In genomic region chr3L:9349314-9349733, dm6 we compare ENCODE assay signal across 1 fruit fly cellular context.
TF ChIP-seq lines count a peak whose summit lies in the region.

TSS of gene PGRP-LF (plus strand) at chr3L:9349609.

TF ChIP-seq in whole organism, embryonic, 481 proteins besides CTCF, POLR2A, EP300 and RAD21 (continued from another document and continues in another):
- no peak for TF ChIP-seq Lhr (GFP tag; optimal IDR thresholded peaks at IDR 0.05; lab: Kevin White, UChicago)
- no peak for TF ChIP-seq Drgx (GFP tag; IDR thresholded peaks at IDR 0.05; lab: Robert Waterston, UW)
- no peak for TF ChIP-seq sna (GFP tag; IDR thresholded peaks at IDR 0.05; lab: Robert Waterston, UW; ENCODE audit: partially characterized antibody)
- no peak for TF ChIP-seq CG7556 (GFP tag; optimal IDR thresholded peaks at IDR 0.05; lab: Kevin White, UChicago)
- TF ChIP-seq CG31441 (GFP tag; IDR thresholded peaks at IDR 0.05; lab: Robert Waterston, UW), result no peak
- peak; percentile 7 for TF ChIP-seq BtbVII (GFP tag; optimal IDR thresholded peaks at IDR 0.05; lab: Kevin White, UChicago)
- no peak for TF ChIP-seq p53 (GFP tag; optimal IDR thresholded peaks at IDR 0.05; lab: Kevin White, UChicago)
- TF ChIP-seq ems (GFP tag; optimal IDR thresholded peaks at IDR 0.05; lab: Kevin White, UChicago), result no peak
- TF ChIP-seq nerfin-1 (tag; optimal IDR thresholded peaks at IDR 0.05; lab: Kevin White, UChicago), result no peak
- no peak for TF ChIP-seq nmo (GFP tag; optimal IDR thresholded peaks at IDR 0.05; lab: Kevin White, UChicago)
- no peak; the same call in 1 of the 2 replicates for TF ChIP-seq Scr (GFP tag; IDR thresholded peaks at IDR 0.05; lab: Robert Waterston, UW; ENCODE audit: partially characterized antibody)
- no peak for TF ChIP-seq Xrp1 (GFP tag; IDR thresholded peaks at IDR 0.05; lab: Robert Waterston, UW)
- no peak for TF ChIP-seq tio (GFP tag; optimal IDR thresholded peaks at IDR 0.05; lab: Kevin White, UChicago)
- TF ChIP-seq CG3726 (GFP tag; IDR thresholded peaks at IDR 0.05; lab: Robert Waterston, UW), result no peak
- no peak for TF ChIP-seq Ravus (GFP tag; IDR thresholded peaks at IDR 0.05; lab: Robert Waterston, UW)
- no peak for TF ChIP-seq otp (GFP tag; IDR thresholded peaks at IDR 0.05; lab: Robert Waterston, UW)
- no peak for TF ChIP-seq scrt (GFP tag; optimal IDR thresholded peaks at IDR 0.05; lab: Kevin White, UChicago)
- TF ChIP-seq HLH54F (GFP tag; optimal IDR thresholded peaks at IDR 0.05; lab: Kevin White, UChicago), result peak; percentile 6
- TF ChIP-seq HmgD (GFP tag; optimal IDR thresholded peaks at IDR 0.05; lab: Kevin White, UChicago), result no peak
- no peak for TF ChIP-seq CG8388 (GFP tag; optimal IDR thresholded peaks at IDR 0.05; lab: Kevin White, UChicago)
- TF ChIP-seq bsh (GFP tag; optimal IDR thresholded peaks at IDR 0.05; lab: Kevin White, UChicago), result no peak
- no peak for TF ChIP-seq Chrac-16 (GFP tag; optimal IDR thresholded peaks at IDR 0.05; lab: Kevin White, UChicago)
- peak; percentile 33 for TF ChIP-seq Hmr (GFP tag; optimal IDR thresholded peaks at IDR 0.05; lab: Kevin White, UChicago)
- peak; percentile 30 for TF ChIP-seq CG17385 (GFP tag; optimal IDR thresholded peaks at IDR 0.05; lab: Kevin White, UChicago)
- TF ChIP-seq mld (GFP tag; IDR thresholded peaks at IDR 0.05; lab: Robert Waterston, UW; ENCODE audit: partially characterized antibody), result no peak
- TF ChIP-seq CG9797 (GFP tag; optimal IDR thresholded peaks at IDR 0.05; lab: Kevin White, UChicago), result no peak
- no peak for TF ChIP-seq Max (GFP tag; optimal IDR thresholded peaks at IDR 0.05; lab: Kevin White, UChicago)
- TF ChIP-seq fru (optimal IDR thresholded peaks at IDR 0.05; lab: Kevin White, UChicago), result no peak
- no peak for TF ChIP-seq CG7357 (GFP tag; IDR thresholded peaks at IDR 0.05; lab: Robert Waterston, UW)
- no peak for TF ChIP-seq CG10565 (GFP tag; optimal IDR thresholded peaks at IDR 0.05; lab: Kevin White, UChicago)
- TF ChIP-seq pzg (GFP tag; optimal IDR thresholded peaks at IDR 0.05; lab: Kevin White, UChicago), result no peak
- TF ChIP-seq fu2 (GFP tag; optimal IDR thresholded peaks at IDR 0.05; lab: Kevin White, UChicago), result no peak
- TF ChIP-seq bowl (GFP tag; IDR thresholded peaks at IDR 0.05; lab: Robert Waterston, UW), result no peak
- peak; percentile 6 for TF ChIP-seq odd (GFP tag; optimal IDR thresholded peaks at IDR 0.05; lab: Kevin White, UChicago)
- no peak for TF ChIP-seq CG11695 (GFP tag; IDR thresholded peaks at IDR 0.05; lab: Robert Waterston, UW)
- TF ChIP-seq CG7839 (tag; optimal IDR thresholded peaks at IDR 0.05; lab: Kevin White, UChicago), result peak; percentile 42
- peak; percentile 82 for TF ChIP-seq CG13894 (tag; optimal IDR thresholded peaks at IDR 0.05; lab: Kevin White, UChicago)
- TF ChIP-seq disco-r (GFP tag; optimal IDR thresholded peaks at IDR 0.05; lab: Kevin White, UChicago), result no peak
- TF ChIP-seq phol (tag; optimal IDR thresholded peaks at IDR 0.05; lab: Kevin White, UChicago), result no peak
- TF ChIP-seq Atf3 (GFP tag; optimal IDR thresholded peaks at IDR 0.05; lab: Kevin White, UChicago), result no peak
- TF ChIP-seq Hr78 (GFP tag; optimal IDR thresholded peaks at IDR 0.05; lab: Kevin White, UChicago), result no peak
- no peak for TF ChIP-seq CG31224 (GFP tag; IDR thresholded peaks at IDR 0.05; lab: Robert Waterston, UW)
- peak; percentile 8 for TF ChIP-seq CG2678 (tag; optimal IDR thresholded peaks at IDR 0.05; lab: Kevin White, UChicago)
- TF ChIP-seq slou (GFP tag; optimal IDR thresholded peaks at IDR 0.05; lab: Kevin White, UChicago), result no peak
- TF ChIP-seq Deaf1 (tag; optimal IDR thresholded peaks at IDR 0.05; lab: Kevin White, UChicago), result peak; percentile 91
- no peak for TF ChIP-seq ewg (GFP tag; optimal IDR thresholded peaks at IDR 0.05; lab: Kevin White, UChicago)
- TF ChIP-seq CoRest (tag; optimal IDR thresholded peaks at IDR 0.05; lab: Kevin White, UChicago), result peak; percentile 24
- TF ChIP-seq NfI (GFP tag; optimal IDR thresholded peaks at IDR 0.05; lab: Kevin White, UChicago), result peak; percentile 6
- no peak for TF ChIP-seq HHEX (GFP tag; optimal IDR thresholded peaks at IDR 0.05; lab: Kevin White, UChicago)
- peak; percentile 5 for TF ChIP-seq CG6813 (GFP tag; optimal IDR thresholded peaks at IDR 0.05; lab: Kevin White, UChicago)
- TF ChIP-seq CG9932 (GFP tag; IDR thresholded peaks at IDR 0.05; lab: Robert Waterston, UW), result peak; percentile 48; the same call in 1 of the 2 replicates
- no peak for TF ChIP-seq CG11398 (GFP tag; optimal IDR thresholded peaks at IDR 0.05; lab: Kevin White, UChicago)
- no peak for TF ChIP-seq peb (GFP tag; IDR thresholded peaks at IDR 0.05; lab: Robert Waterston, UW)
- TF ChIP-seq Camta (GFP tag; optimal IDR thresholded peaks at IDR 0.05; lab: Kevin White, UChicago), result no peak
- no peak for TF ChIP-seq CG2712 (tag; optimal IDR thresholded peaks at IDR 0.05; lab: Kevin White, UChicago)
- TF ChIP-seq CHES-1-like (GFP tag; optimal IDR thresholded peaks at IDR 0.05; lab: Kevin White, UChicago), result peak; percentile 22
- no peak for TF ChIP-seq CG1529 (GFP tag; optimal IDR thresholded peaks at IDR 0.05; lab: Kevin White, UChicago)
- TF ChIP-seq sim (GFP tag; IDR thresholded peaks at IDR 0.05; lab: Robert Waterston, UW), result no peak
- TF ChIP-seq dysf (GFP tag; IDR thresholded peaks at IDR 0.05; lab: Robert Waterston, UW), result no peak
- peak; percentile 25 for TF ChIP-seq Xbp1 (GFP tag; optimal IDR thresholded peaks at IDR 0.05; lab: Kevin White, UChicago)
- TF ChIP-seq vvl (GFP tag; IDR thresholded peaks at IDR 0.05; lab: Robert Waterston, UW), result 0 out of 2 replicates have a peak, but pooled peaks have one; percentile 20
- peak; percentile 82 for TF ChIP-seq CG10543 (GFP tag; optimal IDR thresholded peaks at IDR 0.05; lab: Kevin White, UChicago)
- TF ChIP-seq B-H1 (GFP tag; IDR thresholded peaks at IDR 0.05; lab: Robert Waterston, UW), result no peak
- TF ChIP-seq Dek (tag; optimal IDR thresholded peaks at IDR 0.05; lab: Kevin White, UChicago), result no peak
- no peak for TF ChIP-seq CG16863 (GFP tag; optimal IDR thresholded peaks at IDR 0.05; lab: Kevin White, UChicago)
- no peak for TF ChIP-seq CG16779 (GFP tag; IDR thresholded peaks at IDR 0.05; lab: Robert Waterston, UW)
- no peak for TF ChIP-seq Poxn (GFP tag; IDR thresholded peaks at IDR 0.05; lab: Robert Waterston, UW)
- TF ChIP-seq D (optimal IDR thresholded peaks at IDR 0.05; lab: Kevin White, UChicago), result no peak
- TF ChIP-seq D (GFP tag; optimal IDR thresholded peaks at IDR 0.05; lab: Kevin White, UChicago), result no peak
- TF ChIP-seq slp2 (GFP tag; optimal IDR thresholded peaks at IDR 0.05; lab: Kevin White, UChicago), result no peak
- no peak for TF ChIP-seq gsb (GFP tag; IDR thresholded peaks at IDR 0.05; lab: Robert Waterston, UW)
- no peak for TF ChIP-seq maf-S (GFP tag; optimal IDR thresholded peaks at IDR 0.05; lab: Kevin White, UChicago)
- peak; percentile 58 for TF ChIP-seq pros (GFP tag; optimal IDR thresholded peaks at IDR 0.05; lab: Kevin White, UChicago)
- TF ChIP-seq chinmo (GFP tag; IDR thresholded peaks at IDR 0.05; lab: Robert Waterston, UW; ENCODE audit: partially characterized antibody), result peak; percentile 89; the same call in 3 of the 4 replicates
- TF ChIP-seq CG18011 (GFP tag; optimal IDR thresholded peaks at IDR 0.05; lab: Kevin White, UChicago), result no peak
- peak; percentile 94 for TF ChIP-seq CG10366 (GFP tag; IDR thresholded peaks at IDR 0.05; lab: Robert Waterston, UW)
- no peak for TF ChIP-seq corto (GFP tag; optimal IDR thresholded peaks at IDR 0.05; lab: Kevin White, UChicago)
- TF ChIP-seq CrebB (tag; optimal IDR thresholded peaks at IDR 0.05; lab: Kevin White, UChicago), result peak; percentile 10
- TF ChIP-seq CG4730 (GFP tag; IDR thresholded peaks at IDR 0.05; lab: Robert Waterston, UW), result no peak
- no peak for TF ChIP-seq CG12071 (GFP tag; optimal IDR thresholded peaks at IDR 0.05; lab: Kevin White, UChicago)
- no peak for TF ChIP-seq gcm2 (GFP tag; optimal IDR thresholded peaks at IDR 0.05; lab: Kevin White, UChicago)
- TF ChIP-seq CG2199 (GFP tag; IDR thresholded peaks at IDR 0.05; lab: Robert Waterston, UW), result no peak
- TF ChIP-seq NFAT (GFP tag; IDR thresholded peaks at IDR 0.05; lab: Robert Waterston, UW), result peak; percentile 21; the same call in 1 of the 2 replicates
- no peak for TF ChIP-seq Dref (GFP tag; IDR thresholded peaks at IDR 0.05; lab: Robert Waterston, UW)
- TF ChIP-seq CG13287 (GFP tag; IDR thresholded peaks at IDR 0.05; lab: Robert Waterston, UW; ENCODE audit: partially characterized antibody), result peak; percentile 37; the same call in 1 of the 2 replicates
- no peak for TF ChIP-seq Doc3 (GFP tag; IDR thresholded peaks at IDR 0.05; lab: Robert Waterston, UW; ENCODE audit: partially characterized antibody)
- no peak for TF ChIP-seq CG9437 (GFP tag; optimal IDR thresholded peaks at IDR 0.05; lab: Kevin White, UChicago)
- no peak for TF ChIP-seq Hr3 (GFP tag; optimal IDR thresholded peaks at IDR 0.05; lab: Kevin White, UChicago)
- peak; percentile 41 for TF ChIP-seq lab (GFP tag; optimal IDR thresholded peaks at IDR 0.05; lab: Kevin White, UChicago)
- TF ChIP-seq CG7786 (GFP tag; optimal IDR thresholded peaks at IDR 0.05; lab: Kevin White, UChicago), result no peak
- TF ChIP-seq CG9817 (tag; optimal IDR thresholded peaks at IDR 0.05; lab: Kevin White, UChicago), result no peak
- TF ChIP-seq bigmax (GFP tag; optimal IDR thresholded peaks at IDR 0.05; lab: Kevin White, UChicago), result no peak
- no peak for TF ChIP-seq CG31365 (tag; optimal IDR thresholded peaks at IDR 0.05; lab: Kevin White, UChicago)
- TF ChIP-seq wdn (GFP tag; IDR thresholded peaks at IDR 0.05; lab: Robert Waterston, UW), result no peak
- peak; percentile 5 for TF ChIP-seq pho (GFP tag; optimal IDR thresholded peaks at IDR 0.05; lab: Kevin White, UChicago)
- peak; percentile 29 for TF ChIP-seq CG13296 (GFP tag; optimal IDR thresholded peaks at IDR 0.05; lab: Kevin White, UChicago)
- no peak for TF ChIP-seq schlank (tag; optimal IDR thresholded peaks at IDR 0.05; lab: Kevin White, UChicago)
- no peak for TF ChIP-seq CG5245 (GFP tag; optimal IDR thresholded peaks at IDR 0.05; lab: Kevin White, UChicago)
- no peak for TF ChIP-seq NK7.1 (GFP tag; optimal IDR thresholded peaks at IDR 0.05; lab: Kevin White, UChicago)
- no peak for TF ChIP-seq CG8944 (GFP tag; optimal IDR thresholded peaks at IDR 0.05; lab: Kevin White, UChicago)
- no peak for TF ChIP-seq tin (GFP tag; optimal IDR thresholded peaks at IDR 0.05; lab: Kevin White, UChicago)
- no peak for TF ChIP-seq CG18764 (GFP tag; optimal IDR thresholded peaks at IDR 0.05; lab: Kevin White, UChicago)
- TF ChIP-seq ken (GFP tag; IDR thresholded peaks at IDR 0.05; lab: Robert Waterston, UW), result no peak
- TF ChIP-seq chm (GFP tag; IDR thresholded peaks at IDR 0.05; lab: Robert Waterston, UW), result no peak; the same call in 1 of the 2 replicates
- TF ChIP-seq Gsc (GFP tag; IDR thresholded peaks at IDR 0.05; lab: Robert Waterston, UW), result no peak
- no peak for TF ChIP-seq CG6765 (GFP tag; optimal IDR thresholded peaks at IDR 0.05; lab: Kevin White, UChicago)
- TF ChIP-seq MBD-R2 (GFP tag; IDR thresholded peaks at IDR 0.05; lab: Robert Waterston, UW), result peak; percentile 9; the same call in 1 of the 2 replicates
- no peak for TF ChIP-seq CG4360 (GFP tag; IDR thresholded peaks at IDR 0.05; lab: Robert Waterston, UW)
- TF ChIP-seq Ada2b (GFP tag; IDR thresholded peaks at IDR 0.05; lab: Robert Waterston, UW), result no peak
- no peak for TF ChIP-seq prd (optimal IDR thresholded peaks at IDR 0.05; lab: Kevin White, UChicago)
- no peak; the same call in 2 of the 3 replicates for TF ChIP-seq prd (GFP tag; IDR thresholded peaks at IDR 0.05; lab: Robert Waterston, UW)
- TF ChIP-seq klu (GFP tag; IDR thresholded peaks at IDR 0.05; lab: Robert Waterston, UW), result no peak
- no peak for TF ChIP-seq tup (GFP tag; optimal IDR thresholded peaks at IDR 0.05; lab: Kevin White, UChicago)
- TF ChIP-seq Hsf (GFP tag; optimal IDR thresholded peaks at IDR 0.05; lab: Kevin White, UChicago), result no peak
- no peak for TF ChIP-seq CG1647 (GFP tag; optimal IDR thresholded peaks at IDR 0.05; lab: Kevin White, UChicago)
- peak; percentile 12 for TF ChIP-seq cg (GFP tag; optimal IDR thresholded peaks at IDR 0.05; lab: Kevin White, UChicago)
- no peak for TF ChIP-seq Sry-δ (GFP tag; optimal IDR thresholded peaks at IDR 0.05; lab: Kevin White, UChicago)
- TF ChIP-seq Ssrp (tag; optimal IDR thresholded peaks at IDR 0.05; lab: Kevin White, UChicago), result no peak
- no peak for TF ChIP-seq run (tag; optimal IDR thresholded peaks at IDR 0.05; lab: Kevin White, UChicago)
- no peak for TF ChIP-seq CG2889 (GFP tag; IDR thresholded peaks at IDR 0.05; lab: Robert Waterston, UW)
- TF ChIP-seq CG15696 (tag; optimal IDR thresholded peaks at IDR 0.05; lab: Kevin White, UChicago), result no peak
- TF ChIP-seq Lpt (GFP tag; optimal IDR thresholded peaks at IDR 0.05; lab: Kevin White, UChicago), result no peak
- TF ChIP-seq zen (tag; optimal IDR thresholded peaks at IDR 0.05; lab: Kevin White, UChicago), result no peak
- TF ChIP-seq vfl (GFP tag; optimal IDR thresholded peaks at IDR 0.05; lab: Kevin White, UChicago), result no peak
- TF ChIP-seq CG9876 (GFP tag; optimal IDR thresholded peaks at IDR 0.05; lab: Kevin White, UChicago), result no peak
- TF ChIP-seq dm (GFP tag; optimal IDR thresholded peaks at IDR 0.05; lab: Kevin White, UChicago), result no peak
- peak; percentile 10 for TF ChIP-seq YL-1 (GFP tag; optimal IDR thresholded peaks at IDR 0.05; lab: Kevin White, UChicago)
- TF ChIP-seq Meics (GFP tag; optimal IDR thresholded peaks at IDR 0.05; lab: Kevin White, UChicago), result peak; percentile 11
- no peak for TF ChIP-seq bbx (GFP tag; IDR thresholded peaks at IDR 0.05; lab: Robert Waterston, UW; ENCODE audit: partially characterized antibody)
- TF ChIP-seq pb (GFP tag; optimal IDR thresholded peaks at IDR 0.05; lab: Kevin White, UChicago), result no peak
- TF ChIP-seq lilli (GFP tag; optimal IDR thresholded peaks at IDR 0.05; lab: Kevin White, UChicago), result peak; percentile 38
- TF ChIP-seq CG6654 (GFP tag; optimal IDR thresholded peaks at IDR 0.05; lab: Kevin White, UChicago), result no peak
- no peak for TF ChIP-seq kah (GFP tag; optimal IDR thresholded peaks at IDR 0.05; lab: Kevin White, UChicago)
- TF ChIP-seq PHDP (tag; optimal IDR thresholded peaks at IDR 0.05; lab: Kevin White, UChicago), result peak; percentile 48
- no peak for TF ChIP-seq CG14710 (tag; optimal IDR thresholded peaks at IDR 0.05; lab: Kevin White, UChicago)
- TF ChIP-seq kni (GFP tag; optimal IDR thresholded peaks at IDR 0.05; lab: Kevin White, UChicago), result no peak
- no peak for TF ChIP-seq Antp (GFP tag; optimal IDR thresholded peaks at IDR 0.05; lab: Kevin White, UChicago)
- peak; percentile 39; the same call in 1 of the 3 replicates for TF ChIP-seq row (GFP tag; IDR thresholded peaks at IDR 0.05; lab: Robert Waterston, UW)
